Worm (Caenorhabditis elegans): ENCODE data around the gene pcp-1.

Gene pcp-1

ce11 chrIII:7769965-7770364, 11.3 kb downstream of the pcp-1 start, which contains the start of gene snu-23:
snu-23 (minus strand) TSS chrIII:7770120.
- no peak for TF ChIP-seq unc-62 (GFP tag; optimal IDR thresholded peaks at IDR 0.05)

ce11 chrIII:7772901-7773300, 14.2 kb downstream of the pcp-1 start, which contains the start of the genes ZK686.6 and ZK686.1:
ZK686.6 (minus strand) TSS chrIII:7773001.
ZK686.1 (plus strand) TSS chrIII:7773134.
- no peak for TF ChIP-seq unc-62 (GFP tag; optimal IDR thresholded peaks at IDR 0.05)

ce11 chrIII:7773791-7774190, 15.1 kb downstream of the pcp-1 start:
- TF ChIP-seq unc-62 (GFP tag; optimal IDR thresholded peaks at IDR 0.05) = no peak

- no peak for TF ChIP-seq unc-62 (GFP tag; optimal IDR thresholded peaks at IDR 0.05)
These were observed 17.3 kb downstream of the pcp-1 start, which contains the start of gene bath-15 for ce11 chrIII:7775983-7776440. bath-15 (minus strand) TSS chrIII:7776033.

- no peak for TF ChIP-seq unc-62 (GFP tag; optimal IDR thresholded peaks at IDR 0.05)
These were observed 19.8 kb downstream of the pcp-1 start for ce11 chrIII:7778530-7778929.

ce11 chrIII:7779313-7779712, 20.6 kb downstream of the pcp-1 start:
- TF ChIP-seq unc-62 (GFP tag; optimal IDR thresholded peaks at IDR 0.05) = no peak

ce11 chrIII:7780566-7781238, 22.0 kb downstream of the pcp-1 start:
- no peak for TF ChIP-seq unc-62 (GFP tag; optimal IDR thresholded peaks at IDR 0.05)

- no peak for TF ChIP-seq unc-62 (GFP tag; optimal IDR thresholded peaks at IDR 0.05)
These were observed 24.7 kb downstream of the pcp-1 start, which contains the start of gene mab-5 for ce11 chrIII:7783354-7783753. mab-5 (minus strand) TSS chrIII:7783454.

ce11 chrIII:7784201-7784600, 25.5 kb downstream of the pcp-1 start:
- no peak for TF ChIP-seq unc-62 (GFP tag; optimal IDR thresholded peaks at IDR 0.05)

- TF ChIP-seq unc-62 (GFP tag; optimal IDR thresholded peaks at IDR 0.05) = no peak
These were observed 29.7 kb downstream of the pcp-1 start for ce11 chrIII:7788410-7788809.

ce11 chrIII:7790522-7790921, 31.8 kb downstream of the pcp-1 start:
- TF ChIP-seq unc-62 (GFP tag; optimal IDR thresholded peaks at IDR 0.05) = no peak

ce11 chrIII:7792209-7792608, 33.5 kb downstream of the pcp-1 start:
- TF ChIP-seq unc-62 (GFP tag; optimal IDR thresholded peaks at IDR 0.05) = no peak

- TF ChIP-seq unc-62 (GFP tag; optimal IDR thresholded peaks at IDR 0.05) = no peak
These were observed 34.3 kb downstream of the pcp-1 start for ce11 chrIII:7792970-7793369.

ce11 chrIII:7795311-7795710, 36.6 kb downstream of the pcp-1 start, which contains the start of gene cyk-7:
cyk-7 (minus strand) TSS chrIII:7795409.
- no peak for TF ChIP-seq unc-62 (GFP tag; optimal IDR thresholded peaks at IDR 0.05)

ce11 chrIII:7805253-7805652, 46.5 kb downstream of the pcp-1 start:
- TF ChIP-seq unc-62 (GFP tag; optimal IDR thresholded peaks at IDR 0.05) = no peak

- TF ChIP-seq unc-62 (GFP tag; optimal IDR thresholded peaks at IDR 0.05) = no peak
These were observed 48.2 kb downstream of the pcp-1 start for ce11 chrIII:7806947-7807346.

ce11 chrIII:7809033-7809432, 50.3 kb downstream of the pcp-1 start:
- TF ChIP-seq unc-62 (GFP tag; optimal IDR thresholded peaks at IDR 0.05) = no peak

Data from whole organism, dauer.